Worm (Caenorhabditis elegans) whole organism, L2 larva: ENCODE results near the gene T26C5.3.

ENCODE experiments used
- F13H6.1 ChIP-seq: sonication (generic microtip); optimal IDR thresholded peaks from 2 replicates; lab custom pipeline; 2016; ENCODE audit warnings: missing genetic modification characterization, missing compliant biosample characterization
- R02D3.7 ChIP-seq: fragments of 150-350 bp; optimal IDR thresholded peaks from 2 replicates; lab custom pipeline; 2014; ENCODE audit warnings: missing biosample characterization, missing genetic modification characterization
- Y55F3AM.14 ChIP-seq: fragments of 200-800 bp; sonication (Bioruptor generic); optimal IDR thresholded peaks from 2 replicates; lab custom pipeline; 2018; ENCODE audit warnings: mild to moderate bottlenecking, missing genetic modification characterization, missing compliant biosample characterization
- ZK546.5 ChIP-seq: sonication (generic microtip); optimal IDR thresholded peaks from 2 replicates; lab custom pipeline; 2017; ENCODE audit warnings: missing biosample characterization, missing genetic modification characterization
- alr-1 ChIP-seq: fragments of 150-350 bp; optimal IDR thresholded peaks from 2 replicates; lab custom pipeline; 2014; ENCODE audit warnings: missing biosample characterization, missing genetic modification characterization
- aly-2 ChIP-seq: fragments of 150-350 bp; optimal IDR thresholded peaks from 2 replicates; lab custom pipeline; 2014; ENCODE audit warnings: missing biosample characterization, missing genetic modification characterization
- ama-1 ChIP-seq: fragments of 150-350 bp; optimal IDR thresholded peaks from 2 replicates; lab custom pipeline; 2018; ENCODE audit warnings: inconsistent platforms
- blmp-1 ChIP-seq: sonication (generic microtip); optimal IDR thresholded peaks from 2 replicates; lab custom pipeline; 2017; ENCODE audit warnings: missing genetic modification characterization, mild to moderate bottlenecking, missing compliant biosample characterization, antibody characterized with exemption, moderate library complexity; ENCODE audit not compliant: insufficient read depth
- ceh-82 ChIP-seq: fragments of 150-350 bp; optimal IDR thresholded peaks from 2 replicates; lab custom pipeline; 2014; ENCODE audit warnings: missing biosample characterization, missing genetic modification characterization
- crh-2 ChIP-seq: sonication (generic microtip); optimal IDR thresholded peaks from 2 replicates; lab custom pipeline; 2017; ENCODE audit warnings: missing biosample characterization, missing genetic modification characterization
- dmd-4 ChIP-seq: sonication (generic microtip); optimal IDR thresholded peaks from 2 replicates; lab custom pipeline; 2017; ENCODE audit warnings: missing biosample characterization, missing genetic modification characterization
- egl-27 ChIP-seq: sonication (generic microtip); optimal IDR thresholded peaks from 3 replicates; lab custom pipeline; 2017; ENCODE audit warnings: missing biosample characterization, missing genetic modification reagents, missing genetic modification characterization
- elt-3 ChIP-seq: sonication (generic microtip); optimal IDR thresholded peaks from 2 replicates; lab custom pipeline; 2017; ENCODE audit warnings: missing biosample characterization, missing genetic modification characterization
- fos-1 ChIP-seq: fragments of 150-350 bp; optimal IDR thresholded peaks from 2 replicates; lab custom pipeline; 2014; ENCODE audit warnings: missing biosample characterization, missing genetic modification characterization
- gmeb-1 ChIP-seq: fragments of 150-350 bp; optimal IDR thresholded peaks from 2 replicates; lab custom pipeline; 2014; ENCODE audit warnings: missing biosample characterization, missing genetic modification characterization
- lin-13 ChIP-seq: fragments of 150-350 bp; optimal IDR thresholded peaks from 2 replicates; lab custom pipeline; 2014; ENCODE audit warnings: missing biosample characterization, missing genetic modification reagents, missing genetic modification characterization
- lin-39 ChIP-seq: fragments of 150-350 bp; optimal IDR thresholded peaks from 2 replicates; lab custom pipeline; 2014; ENCODE audit warnings: missing biosample characterization, missing genetic modification reagents, missing genetic modification characterization
- lsy-2 ChIP-seq, 2 experiments: fragments of 150-350 bp in 1 of 2; sonication (generic microtip) in 1 of 2; optimal IDR thresholded peaks; 2 replicates each; lab custom pipeline; 2014 to 2017; ENCODE audit warnings: missing biosample characterization in 2 of 2, missing genetic modification characterization in 2 of 2
- mbf-1 ChIP-seq: sonication (generic microtip); optimal IDR thresholded peaks from 2 replicates; lab custom pipeline; 2017; ENCODE audit warnings: missing biosample characterization, missing genetic modification characterization
- mdl-1 ChIP-seq, 2 experiments: fragments of 150-350 bp in 1 of 2; sonication (generic microtip) in 1 of 2; optimal IDR thresholded peaks; 2 replicates each; lab custom pipeline; 2017; ENCODE audit warnings: missing biosample characterization in 2 of 2, missing genetic modification characterization in 2 of 2
- nhr-10 ChIP-seq: sonication (generic microtip); optimal IDR thresholded peaks from 2 replicates; lab custom pipeline; 2017; ENCODE audit warnings: missing biosample characterization, missing genetic modification characterization
- nhr-12 ChIP-seq: fragments of 150-350 bp; optimal IDR thresholded peaks from 2 replicates; lab custom pipeline; 2014; ENCODE audit warnings: missing biosample characterization, missing genetic modification characterization
- nhr-129 ChIP-seq: fragments of 150-350 bp; optimal IDR thresholded peaks from 2 replicates; lab custom pipeline; 2014; ENCODE audit warnings: missing biosample characterization, missing genetic modification characterization
- nhr-25 ChIP-seq: fragments of 150-350 bp; sonication (generic microtip); optimal IDR thresholded peaks from 3 replicates; lab custom pipeline; 2014; ENCODE audit warnings: missing biosample characterization, missing genetic modification characterization
- nhr-6 ChIP-seq: fragments of 150-350 bp; optimal IDR thresholded peaks from 2 replicates; lab custom pipeline; 2014; ENCODE audit warnings: missing biosample characterization, missing genetic modification characterization
- nhr-77 ChIP-seq: fragments of 150-350 bp; optimal IDR thresholded peaks from 2 replicates; lab custom pipeline; 2014; ENCODE audit warnings: missing biosample characterization, missing genetic modification characterization
- peb-1 ChIP-seq: fragments of 150-350 bp; optimal IDR thresholded peaks from 2 replicates; lab custom pipeline; 2014; ENCODE audit warnings: missing biosample characterization, missing genetic modification characterization
- sem-4 ChIP-seq: fragments of 150-350 bp; optimal IDR thresholded peaks from 2 replicates; lab custom pipeline; 2014; ENCODE audit warnings: missing biosample characterization, missing genetic modification reagents, missing genetic modification characterization
- skn-1 ChIP-seq: sonication (generic microtip); optimal IDR thresholded peaks from 2 replicates; lab custom pipeline; 2017; ENCODE audit warnings: missing biosample characterization, missing genetic modification characterization
- unc-39 ChIP-seq: fragments of 150-350 bp; optimal IDR thresholded peaks from 2 replicates; lab custom pipeline; 2014; ENCODE audit warnings: missing biosample characterization, missing genetic modification characterization
- unc-62 ChIP-seq: fragments of 150-350 bp; optimal IDR thresholded peaks from 2 replicates; lab custom pipeline; 2014; ENCODE audit warnings: missing biosample characterization, missing genetic modification reagents, missing genetic modification characterization
- zag-1 ChIP-seq: fragments of 150-350 bp; optimal IDR thresholded peaks from 2 replicates; lab custom pipeline; 2014; ENCODE audit warnings: missing biosample characterization, missing genetic modification characterization
- ztf-1 ChIP-seq: fragments of 200-800 bp; sonication (Bioruptor generic); conservative IDR thresholded peaks from 2 replicates; pipeline ENCODE4 v1.3.6; 2022; ENCODE audit warnings: missing genetic modification characterization, missing compliant biosample characterization
- ztf-4 ChIP-seq: fragments of 150-350 bp; optimal IDR thresholded peaks from 2 replicates; lab custom pipeline; 2014; ENCODE audit warnings: missing biosample characterization, missing genetic modification characterization

The T26C5.3 gene

ce11 chrII:9265705-9266104 lies 29.3 kb downstream of the T26C5.3 start:
- TF ChIP-seq nhr-25 (tag; lab: Kevin White, UChicago): no peak
- no peak for TF ChIP-seq fos-1 (tag; lab: Kevin White, UChicago)
- no peak for TF ChIP-seq sem-4
- no peak for TF ChIP-seq blmp-1 (tag; lab: Kevin White, UChicago)
- TF ChIP-seq ama-1 (lab: Kevin White, UChicago): no peak
- TF ChIP-seq dmd-4 (tag; lab: Kevin White, UChicago): no peak
- TF ChIP-seq gmeb-1 (tag; lab: Kevin White, UChicago): no peak
- no peak for TF ChIP-seq R02D3.7 (tag; lab: Kevin White, UChicago)
- no peak for TF ChIP-seq nhr-129 (tag; lab: Kevin White, UChicago)
- no peak for TF ChIP-seq unc-39 (tag; lab: Kevin White, UChicago)
- TF ChIP-seq alr-1 (tag; lab: Kevin White, UChicago): no peak
- no peak for TF ChIP-seq ZK546.5 (tag; lab: Kevin White, UChicago)
- no peak for TF ChIP-seq lsy-2 (tag; optimal IDR thresholded peaks at IDR 0.05; lab: Kevin White, UChicago)
- no peak for TF ChIP-seq mbf-1 (tag; lab: Kevin White, UChicago)
- no peak for TF ChIP-seq nhr-12

ce11 chrII:9266252-9266651 lies 29.9 kb downstream of the T26C5.3 start:
- TF ChIP-seq mdl-1 (tag; optimal IDR thresholded peaks at IDR 0.05; lab: Kevin White, UChicago) (no peak), ZK546.5 (tag; lab: Kevin White, UChicago) (no peak), crh-2 (tag; lab: Kevin White, UChicago) (no peak)

DNA sequence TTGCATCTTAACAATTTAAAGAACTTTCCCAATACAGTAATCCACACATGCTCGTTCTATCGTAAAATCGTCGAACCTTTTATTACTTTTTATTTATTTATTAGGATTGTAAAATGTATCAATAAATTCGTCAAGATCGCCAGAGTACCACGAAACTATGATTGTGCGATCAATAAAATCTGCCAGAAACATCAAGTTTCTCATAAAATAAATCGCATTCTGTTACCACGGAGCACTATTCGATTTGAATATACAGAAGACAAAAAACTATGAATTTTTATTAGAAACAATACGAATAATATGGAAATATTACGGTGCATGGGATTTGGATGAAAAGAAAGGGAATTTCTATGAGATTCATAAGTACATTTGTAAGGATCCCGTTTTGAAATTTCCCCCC lies 30.4 kb downstream of the T26C5.3 start, which contains the start of gene C01G6.2:
Gene C01G6.2 (plus strand): TSS at position 301 of the 400 bp plus-strand sequence.
- TF ChIP-seq mbf-1 (tag; lab: Kevin White, UChicago) (no peak), nhr-77 (tag; lab: Kevin White, UChicago) (no peak), elt-3 (tag; lab: Kevin White, UChicago) (no peak), nhr-10 (no peak), nhr-25 (tag; lab: Kevin White, UChicago) (no peak), lin-39 (tag; lab: Kevin White, UChicago) (no peak), mdl-1 (tag; optimal IDR thresholded peaks at IDR 0.05; lab: Kevin White, UChicago) (no peak), aly-2 (tag; lab: Kevin White, UChicago) (no peak), alr-1 (tag; lab: Kevin White, UChicago) (no peak), peb-1 (no peak), unc-62 (GFP tag; lab: Kevin White, UChicago) (no peak), nhr-129 (tag; lab: Kevin White, UChicago) (no peak), nhr-6 (tag; lab: Kevin White, UChicago) (no peak), ztf-4 (no peak), lsy-2 (tag; optimal IDR thresholded peaks at IDR 0.05; lab: Kevin White, UChicago) (no peak)

DNA sequence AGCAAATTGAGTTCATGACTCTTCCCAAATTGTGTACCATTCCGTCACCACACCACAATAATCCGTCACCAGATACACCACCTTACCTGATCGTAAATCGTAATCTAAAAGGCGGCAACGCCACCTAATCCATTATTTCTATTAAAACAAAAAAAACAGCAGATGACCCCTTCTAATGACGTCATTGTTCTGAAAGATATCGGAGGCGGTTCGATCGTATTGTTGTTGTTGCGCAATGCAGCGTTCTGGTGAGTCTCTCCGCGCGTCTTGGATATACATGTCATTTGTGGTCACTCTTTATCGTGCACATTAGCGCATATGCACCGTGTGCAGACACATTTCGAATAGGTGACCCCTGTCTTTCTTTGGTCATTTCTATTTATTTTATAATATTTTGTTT lies 32.6 kb downstream of the T26C5.3 start:
- TF ChIP-seq mbf-1 (tag; lab: Kevin White, UChicago) (no peak), nhr-10 (no peak), skn-1 (tag; lab: Kevin White, UChicago) (no peak), Y55F3AM.14 (GFP tag; lab: Kevin White, UChicago) (no peak), elt-3 (tag; lab: Kevin White, UChicago) (no peak), fos-1 (tag; lab: Kevin White, UChicago) (no peak), egl-27 (tag; lab: Kevin White, UChicago) (no peak), nhr-129 (tag; lab: Kevin White, UChicago) (no peak), aly-2 (tag; lab: Kevin White, UChicago) (no peak), zag-1 (tag; lab: Kevin White, UChicago) (no peak), nhr-25 (tag; lab: Kevin White, UChicago) (no peak), unc-62 (GFP tag; lab: Kevin White, UChicago) (no peak), gmeb-1 (tag; lab: Kevin White, UChicago) (no peak), nhr-12 (no peak), lsy-2 (tag; optimal IDR thresholded peaks at IDR 0.05; lab: Kevin White, UChicago) (no peak), peb-1 (no peak), lin-39 (tag; lab: Kevin White, UChicago) (no peak), F13H6.1 (no peak), crh-2 (tag; lab: Kevin White, UChicago) (no peak), ceh-82 (tag; lab: Kevin White, UChicago) (no peak)

DNA sequence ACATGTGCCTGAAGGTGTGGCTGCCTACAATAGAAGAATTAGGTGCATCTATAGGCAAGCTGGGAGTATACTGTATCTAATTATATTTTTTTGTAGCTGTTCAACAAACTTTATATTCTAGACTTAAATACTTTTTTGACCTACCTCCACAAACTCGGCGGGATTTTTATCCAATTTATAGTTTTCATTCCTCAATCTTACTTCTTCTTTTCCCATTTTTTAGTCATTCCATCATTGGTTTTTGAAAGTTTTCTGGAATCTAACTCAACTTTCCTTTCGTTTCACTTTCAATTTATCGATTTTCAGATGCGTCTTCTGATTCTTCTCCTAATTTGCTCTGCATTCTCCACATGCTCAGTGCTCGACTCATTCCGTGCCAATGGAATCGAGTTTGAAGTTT lies 33.2 kb downstream of the T26C5.3 start, which contains the start of gene C01G6.3:
Gene C01G6.3 (plus strand): TSS at position 301 of the 400 bp plus-strand sequence.
- TF ChIP-seq Y55F3AM.14 (GFP tag; lab: Kevin White, UChicago) (no peak), ama-1 (lab: Kevin White, UChicago) (no peak), nhr-25 (tag; lab: Kevin White, UChicago) (no peak), R02D3.7 (tag; lab: Kevin White, UChicago) (no peak), nhr-77 (tag; lab: Kevin White, UChicago) (no peak), nhr-129 (tag; lab: Kevin White, UChicago) (no peak), skn-1 (tag; lab: Kevin White, UChicago) (no peak), gmeb-1 (tag; lab: Kevin White, UChicago) (no peak), mdl-1 (tag; optimal IDR thresholded peaks at IDR 0.05; lab: Kevin White, UChicago) (no peak), mbf-1 (tag; lab: Kevin White, UChicago) (no peak), fos-1 (tag; lab: Kevin White, UChicago) (no peak), ztf-1 (GFP tag; lab: Robert Waterston, UW) (no peak), sem-4 (no peak), lin-13 (no peak), elt-3 (tag; lab: Kevin White, UChicago) (no peak)
